Worm (Caenorhabditis elegans) whole organism, midembryonic: ENCODE data around the gene kel-3.

Experiments used
- cog-1 ChIP-seq: sonication (generic microtip); optimal IDR thresholded peaks from 2 replicates; lab custom pipeline; 2016; ENCODE audit warnings: missing genetic modification characterization, missing compliant biosample characterization
- flt-1 ChIP-seq: fragments of 200-800 bp; sonication (Bioruptor generic); IDR thresholded peaks from 2 replicates; pipeline ENCODE4 v1.3.6; 2022; ENCODE audit warnings: missing genetic modification characterization, missing compliant biosample characterization
- tab-1 ChIP-seq: fragments of 200-800 bp; sonication (Bioruptor generic); IDR thresholded peaks from 2 replicates; pipeline ENCODE4 v1.3.6; 2022; ENCODE audit warnings: missing genetic modification characterization, missing compliant biosample characterization
- ztf-29 ChIP-seq: fragments of 200-800 bp; sonication (Bioruptor generic); IDR thresholded peaks from 2 replicates; pipeline ENCODE4 v1.3.6; 2022; ENCODE audit warnings: missing genetic modification reagents, missing genetic modification characterization, missing compliant biosample characterization

ce11 chrIII:13492377-13492776 lies 27.8 kb downstream of the kel-3 start, which contains the start of gene twk-40:
- TF ChIP-seq flt-1 (GFP tag; lab: Robert Waterston, UW) (no peak), ztf-29 (GFP tag; lab: Robert Waterston, UW) (no peak), tab-1 (GFP tag; lab: Robert Waterston, UW) (no peak), cog-1 (no peak)
